Worm (Caenorhabditis elegans) whole organism, L1 larva: ENCODE results near the gene C37H5.5.

ENCODE experiments used
- F16B12.6 ChIP-seq: fragments of 150-350 bp; optimal IDR thresholded peaks from 2 replicates; lab custom pipeline; 2014; ENCODE audit warnings: missing biosample characterization, missing genetic modification characterization
- aha-1 ChIP-seq: fragments of 150-350 bp; optimal IDR thresholded peaks from 2 replicates; lab custom pipeline; 2014; ENCODE audit warnings: missing biosample characterization, missing genetic modification characterization
- alr-1 ChIP-seq: fragments of 200-800 bp; sonication (Bioruptor generic); optimal IDR thresholded peaks from 2 replicates; lab custom pipeline; 2018; ENCODE audit warnings: borderline replicate concordance, mild to moderate bottlenecking, missing genetic modification characterization, missing compliant biosample characterization
- ceh-8 ChIP-seq: fragments of 200-800 bp; sonication (Bioruptor generic); optimal IDR thresholded peaks from 2 replicates; lab custom pipeline; 2018; ENCODE audit warnings: mild to moderate bottlenecking, missing genetic modification characterization, moderate library complexity, missing compliant biosample characterization
- ceh-90 ChIP-seq: sonication (generic microtip); optimal IDR thresholded peaks from 2 replicates; lab custom pipeline; 2016; ENCODE audit warnings: missing genetic modification characterization, missing compliant biosample characterization
- dsc-1 ChIP-seq: sonication (generic microtip); optimal IDR thresholded peaks from 2 replicates; lab custom pipeline; 2016; ENCODE audit warnings: mild to moderate bottlenecking, missing genetic modification characterization, missing compliant biosample characterization
- efl-3 ChIP-seq: fragments of 200-800 bp; sonication (Bioruptor generic); optimal IDR thresholded peaks from 2 replicates; lab custom pipeline; 2018; ENCODE audit warnings: mild to moderate bottlenecking, missing genetic modification characterization, missing compliant biosample characterization
- ets-5 ChIP-seq: fragments of 200-800 bp; sonication (Bioruptor generic); IDR thresholded peaks from 2 replicates; pipeline ENCODE4 v1.3.6; 2022; ENCODE audit warnings: missing genetic modification characterization, missing compliant biosample characterization
- fkh-8 ChIP-seq: sonication (generic microtip); optimal IDR thresholded peaks from 2 replicates; lab custom pipeline; 2016; ENCODE audit warnings: mild to moderate bottlenecking, missing genetic modification characterization, missing compliant biosample characterization
- grh-1 ChIP-seq: fragments of 200-800 bp; sonication (Bioruptor generic); IDR thresholded peaks from 2 replicates; pipeline ENCODE4 v1.3.6; 2022; ENCODE audit warnings: missing genetic modification reagents, missing genetic modification characterization, missing compliant biosample characterization
- hlh-4 ChIP-seq: sonication (generic microtip); optimal IDR thresholded peaks from 2 replicates; lab custom pipeline; 2016; ENCODE audit warnings: mild to moderate bottlenecking, missing genetic modification characterization, missing compliant biosample characterization
- isw-1 ChIP-seq: fragments of 200-800 bp; sonication (Bioruptor generic); IDR thresholded peaks from 2 replicates; pipeline ENCODE4 v1.3.6; 2022; ENCODE audit warnings: missing genetic modification characterization, missing compliant biosample characterization
- jun-1 ChIP-seq: fragments of 150-350 bp; optimal IDR thresholded peaks from 2 replicates; lab custom pipeline; 2014; ENCODE audit warnings: missing biosample characterization, missing genetic modification reagents, missing genetic modification characterization
- lin-13 ChIP-seq: fragments of 150-350 bp; optimal IDR thresholded peaks from 2 replicates; lab custom pipeline; 2014; ENCODE audit warnings: missing biosample characterization, missing genetic modification reagents, missing genetic modification characterization
- lin-14 ChIP-seq: fragments of 200-800 bp; sonication (Bioruptor generic); optimal IDR thresholded peaks from 2 replicates; lab custom pipeline; 2018; ENCODE audit warnings: mild to moderate bottlenecking, missing genetic modification characterization, moderate library complexity, missing compliant biosample characterization
- lin-15B ChIP-seq: fragments of 150-350 bp; sonication (generic microtip); optimal IDR thresholded peaks from 3 replicates; lab custom pipeline; 2014; ENCODE audit warnings: missing biosample characterization, missing genetic modification characterization
- lin-35 ChIP-seq, 2 experiments: fragments of 150-350 bp; optimal IDR thresholded peaks; 2 replicates each; lab custom pipeline; 2014; ENCODE audit warnings: missing biosample characterization in 2 of 2, missing genetic modification characterization in 2 of 2, missing genetic modification reagents in 2 of 2
- lsy-2 ChIP-seq, 2 experiments: fragments of 150-350 bp; optimal IDR thresholded peaks; 2 replicates each; lab custom pipeline; 2014; ENCODE audit warnings: missing biosample characterization in 2 of 2, missing genetic modification characterization in 2 of 2
- mab-9 ChIP-seq: fragments of 200-800 bp; sonication (Bioruptor generic); IDR thresholded peaks from 2 replicates; pipeline ENCODE4 v1.3.6; 2022; ENCODE audit warnings: missing genetic modification reagents, missing genetic modification characterization, missing compliant biosample characterization
- mep-1 ChIP-seq: fragments of 150-350 bp; optimal IDR thresholded peaks from 2 replicates; lab custom pipeline; 2014; ENCODE audit warnings: missing biosample characterization, missing genetic modification characterization
- nhr-11 ChIP-seq: fragments of 150-350 bp; optimal IDR thresholded peaks from 2 replicates; lab custom pipeline; 2014; ENCODE audit warnings: missing biosample characterization, missing genetic modification characterization
- nhr-12 ChIP-seq: sonication (generic microtip); optimal IDR thresholded peaks from 2 replicates; lab custom pipeline; 2017; ENCODE audit warnings: missing biosample characterization, missing genetic modification characterization
- nhr-28 ChIP-seq: fragments of 150-350 bp; optimal IDR thresholded peaks from 2 replicates; lab custom pipeline; 2014; ENCODE audit warnings: missing biosample characterization, missing genetic modification characterization
- nhr-47 ChIP-seq: sonication (generic microtip); optimal IDR thresholded peaks from 2 replicates; lab custom pipeline; 2016; ENCODE audit warnings: mild to moderate bottlenecking, missing genetic modification characterization, moderate library complexity, missing compliant biosample characterization
- nhr-71 ChIP-seq: sonication (generic microtip); optimal IDR thresholded peaks from 2 replicates; lab custom pipeline; 2016; ENCODE audit warnings: mild to moderate bottlenecking, missing genetic modification characterization, moderate library complexity, missing compliant biosample characterization
- pag-3 ChIP-seq: sonication (generic microtip); optimal IDR thresholded peaks from 2 replicates; lab custom pipeline; 2017; ENCODE audit warnings: missing genetic modification characterization, mild to moderate bottlenecking, missing compliant biosample characterization, antibody characterized with exemption, borderline replicate concordance; ENCODE audit not compliant: insufficient read depth
- pax-3 ChIP-seq: fragments of 200-800 bp; sonication (Bioruptor generic); optimal IDR thresholded peaks from 2 replicates; lab custom pipeline; 2018; ENCODE audit warnings: mild to moderate bottlenecking, missing genetic modification characterization, moderate library complexity, missing compliant biosample characterization
- rnt-1 ChIP-seq: sonication (generic microtip); optimal IDR thresholded peaks from 2 replicates; lab custom pipeline; 2016; ENCODE audit warnings: mild to moderate bottlenecking, missing genetic modification characterization, moderate library complexity, missing compliant biosample characterization
- skn-1 ChIP-seq: fragments of 150-350 bp; optimal IDR thresholded peaks from 2 replicates; lab custom pipeline; 2014; ENCODE audit warnings: missing biosample characterization, missing genetic modification characterization
- swsn-7 ChIP-seq: sonication (generic microtip); optimal IDR thresholded peaks from 2 replicates; lab custom pipeline; 2016; ENCODE audit warnings: missing genetic modification characterization, missing compliant biosample characterization
- tbx-2 ChIP-seq: sonication (generic microtip); optimal IDR thresholded peaks from 2 replicates; lab custom pipeline; 2016; ENCODE audit warnings: missing genetic modification characterization, missing compliant biosample characterization
- unc-130 ChIP-seq: fragments of 150-350 bp; optimal IDR thresholded peaks from 2 replicates; lab custom pipeline; 2017; ENCODE audit warnings: missing biosample characterization, missing genetic modification characterization, inconsistent platforms
- unc-30 ChIP-seq: sonication (generic microtip); optimal IDR thresholded peaks from 2 replicates; lab custom pipeline; 2017; ENCODE audit warnings: missing biosample characterization, missing genetic modification characterization
- unc-86 ChIP-seq: sonication (generic microtip); optimal IDR thresholded peaks from 2 replicates; lab custom pipeline; 2016; ENCODE audit warnings: missing genetic modification characterization, missing compliant biosample characterization
- vab-15 ChIP-seq: sonication (generic microtip); optimal IDR thresholded peaks from 2 replicates; lab custom pipeline; 2017; ENCODE audit warnings: missing genotype, mild to moderate bottlenecking, missing genetic modification characterization, missing compliant biosample characterization
- xbp-1 ChIP-seq: sonication (generic microtip); optimal IDR thresholded peaks from 2 replicates; lab custom pipeline; 2016; ENCODE audit warnings: missing genetic modification characterization, missing compliant biosample characterization
- zag-1 ChIP-seq: fragments of 150-350 bp; optimal IDR thresholded peaks from 2 replicates; lab custom pipeline; 2014; ENCODE audit warnings: missing biosample characterization, missing genetic modification characterization
- ztf-11 ChIP-seq, 2 experiments: sonication (generic microtip); optimal IDR thresholded peaks; 2 replicates each; lab custom pipeline; 2016 to 2017; ENCODE audit warnings: missing genetic modification characterization in 2 of 2, missing biosample characterization in 1 of 2, missing compliant biosample characterization in 1 of 2
- ztf-4 ChIP-seq: fragments of 150-350 bp; optimal IDR thresholded peaks from 2 replicates; lab custom pipeline; 2014; ENCODE audit warnings: missing biosample characterization, missing genetic modification characterization

Gene C37H5.5

DNA sequence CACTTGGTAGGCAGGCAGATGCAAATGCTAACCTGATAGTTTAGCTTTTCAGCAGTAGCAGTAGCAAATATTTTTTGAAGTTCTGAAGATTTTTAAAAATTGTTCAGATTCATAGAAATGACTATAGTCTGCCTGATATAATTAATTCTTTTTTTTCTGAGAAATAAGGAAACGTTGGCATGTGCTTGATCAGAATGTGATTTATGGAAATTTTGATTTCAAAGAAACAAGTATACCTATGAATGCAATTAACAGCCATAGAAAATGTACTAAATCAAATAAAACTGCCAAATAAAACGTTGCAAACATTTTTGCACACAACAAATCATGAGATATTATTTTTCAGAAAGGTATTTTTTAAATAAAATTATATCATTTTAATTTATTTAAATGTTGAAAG, 43.5 kb downstream of the C37H5.5 start (continued):
- TF ChIP-seq grh-1 (no peak), ztf-4 (tag; lab: Kevin White, UChicago) (no peak), lin-35 (GFP tag; optimal IDR thresholded peaks at IDR 0.05; lab: Kevin White, UChicago) (no peak), nhr-11 (tag; lab: Kevin White, UChicago) (peak; percentile 68), ets-5 (no peak), lsy-2 (tag; optimal IDR thresholded peaks at IDR 0.05; lab: Kevin White, UChicago) (no peak), pax-3 (tag; lab: Kevin White, UChicago) (no peak), F16B12.6 (tag; lab: Kevin White, UChicago) (no peak), jun-1 (no peak), ztf-11 (tag; optimal IDR thresholded peaks at IDR 0.05; lab: Kevin White, UChicago) (no peak), lin-15B (no peak), nhr-47 (peak; percentile 49), nhr-12 (tag; lab: Kevin White, UChicago) (no peak), efl-3 (GFP tag; lab: Kevin White, UChicago) (no peak), isw-1 (GFP tag; lab: Robert Waterston, UW) (no peak), zag-1 (tag; lab: Kevin White, UChicago) (no peak), vab-15 (tag; lab: Kevin White, UChicago) (no peak), fkh-8 (tag; lab: Kevin White, UChicago) (peak; percentile 58), alr-1 (tag; lab: Kevin White, UChicago) (no peak)

DNA sequence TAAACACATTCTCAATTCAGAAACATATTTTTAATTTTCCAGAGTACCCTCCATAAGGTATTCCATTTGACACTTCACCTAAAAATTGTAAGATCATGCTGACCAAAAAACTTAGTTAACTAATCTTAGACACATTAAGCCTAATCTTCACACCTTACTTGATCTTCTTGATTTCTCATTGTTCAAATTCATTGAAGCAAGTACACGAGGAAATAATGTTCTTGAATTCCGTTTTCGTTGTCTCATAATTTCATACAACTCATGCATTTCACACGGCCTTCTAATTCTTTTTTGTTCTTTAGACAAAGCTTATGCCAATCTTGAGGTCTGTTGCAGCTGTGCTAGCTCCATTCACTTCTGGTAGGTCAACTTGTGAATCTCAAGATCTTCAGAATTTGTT, 44.8 kb downstream of the C37H5.5 start, which contains the start of gene srd-33:
Gene srd-33, plus strand, starts transcription at position 301 of the 400 bp plus-strand sequence.
- TF ChIP-seq tbx-2 (no peak), pag-3 (tag; lab: Kevin White, UChicago) (no peak), ceh-90 (tag; lab: Kevin White, UChicago) (no peak), nhr-28 (tag; lab: Kevin White, UChicago) (no peak), dsc-1 (tag; lab: Kevin White, UChicago) (no peak), mab-9 (GFP tag; lab: Robert Waterston, UW) (no peak), ceh-8 (GFP tag; lab: Kevin White, UChicago) (no peak), mep-1 (tag; lab: Kevin White, UChicago) (no peak), nhr-47 (no peak), alr-1 (tag; lab: Kevin White, UChicago) (no peak), ztf-11 (tag; optimal IDR thresholded peaks at IDR 0.05; lab: Kevin White, UChicago) (no peak), swsn-7 (tag; lab: Kevin White, UChicago) (no peak), aha-1 (tag; lab: Kevin White, UChicago) (no peak), F16B12.6 (tag; lab: Kevin White, UChicago) (no peak), lin-13 (GFP tag; lab: Kevin White, UChicago) (no peak)

DNA sequence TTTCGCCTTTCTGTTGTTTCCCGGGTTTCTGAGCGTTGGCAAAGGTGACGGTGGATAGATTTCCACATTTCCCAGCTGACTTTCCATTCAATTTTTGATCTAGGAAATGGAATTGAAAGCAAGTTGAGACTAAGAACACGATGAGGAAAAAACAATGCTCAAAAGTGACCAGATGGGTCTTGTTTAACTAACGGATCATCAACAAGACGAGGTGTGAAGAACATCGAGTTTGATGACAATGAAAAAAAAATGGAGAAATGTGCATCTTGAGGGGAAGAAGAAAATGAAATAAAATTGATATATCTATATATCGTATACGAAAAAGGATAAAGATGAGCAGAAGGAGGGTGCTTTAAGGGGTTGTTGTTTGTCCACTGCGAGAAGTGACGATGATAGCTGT, 50.4 kb downstream of the C37H5.5 start, which contains the start of gene T19H12.6:
Gene T19H12.6, minus strand, starts transcription at position 101 of the 400 bp plus-strand sequence.
- TF ChIP-seq nhr-71 (tag; lab: Kevin White, UChicago) (no peak), lin-13 (GFP tag; lab: Kevin White, UChicago) (no peak)

DNA sequence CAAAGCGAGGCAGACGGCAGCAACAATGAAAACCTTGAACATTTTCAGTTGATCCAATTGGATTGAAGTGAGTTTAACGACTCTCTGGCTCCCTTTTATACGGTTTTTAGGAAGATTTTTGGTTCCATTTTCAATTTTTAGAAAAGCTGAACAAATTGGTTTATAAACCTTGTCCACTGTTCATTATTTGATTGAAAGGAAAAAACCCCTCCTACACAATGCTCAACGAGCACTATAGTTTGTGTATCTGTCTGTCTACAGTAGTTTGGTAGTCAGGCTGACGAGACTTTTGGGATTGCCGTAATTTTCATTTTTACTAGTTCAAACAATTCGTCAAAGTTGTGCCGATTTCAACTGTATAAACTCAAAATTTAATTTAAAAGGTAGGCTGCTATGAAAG, 52.1 kb downstream of the C37H5.5 start, which contains the start of gene T19H12.15:
Gene T19H12.15, minus strand, starts transcription at position 101 of the 400 bp plus-strand sequence.
- no peak for TF ChIP-seq unc-30 (tag; lab: Kevin White, UChicago)
- TF ChIP-seq efl-3 (GFP tag; lab: Kevin White, UChicago), result no peak
- TF ChIP-seq hlh-4 (tag; lab: Kevin White, UChicago), result no peak
- no peak for TF ChIP-seq mab-9 (GFP tag; lab: Robert Waterston, UW)
- no peak for TF ChIP-seq isw-1 (GFP tag; lab: Robert Waterston, UW)
- no peak for TF ChIP-seq zag-1 (tag; lab: Kevin White, UChicago)
- TF ChIP-seq ets-5, result no peak
- TF ChIP-seq unc-86 (tag; lab: Kevin White, UChicago), result no peak
- TF ChIP-seq mep-1 (tag; lab: Kevin White, UChicago), result no peak
- no peak for TF ChIP-seq lin-14 (GFP tag; lab: Kevin White, UChicago)
- no peak for TF ChIP-seq skn-1
- no peak for TF ChIP-seq xbp-1 (tag; lab: Kevin White, UChicago)
- no peak for TF ChIP-seq ceh-90 (tag; lab: Kevin White, UChicago)
- TF ChIP-seq rnt-1 (tag; lab: Kevin White, UChicago), result no peak
- TF ChIP-seq ceh-8 (GFP tag; lab: Kevin White, UChicago), result no peak
- no peak for TF ChIP-seq unc-130 (tag; lab: Kevin White, UChicago)
- no peak for TF ChIP-seq swsn-7 (tag; lab: Kevin White, UChicago)
